Fruit fly (Drosophila melanogaster): Measurements from ENCODE around the gene Mtch.

DNA sequence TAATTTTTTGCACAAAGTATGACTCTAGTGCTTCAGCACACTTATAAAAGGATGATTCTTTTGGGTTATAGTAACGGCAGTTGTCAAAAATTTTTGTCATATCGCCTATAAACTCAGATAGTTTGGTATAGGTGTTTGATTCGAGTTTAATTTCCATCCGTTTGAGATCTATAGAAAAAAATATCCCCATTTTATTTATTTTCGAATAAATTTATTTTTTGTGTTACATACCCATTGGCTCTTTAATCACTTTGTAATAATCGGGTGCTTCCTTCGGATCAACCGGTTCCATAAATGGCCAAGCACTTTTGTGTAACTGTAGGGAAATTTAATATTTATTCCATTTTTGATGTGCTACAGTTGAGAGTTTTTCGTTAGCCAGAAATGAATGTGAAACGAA, 49.9 kb downstream of the Mtch start:
- TF ChIP-seq CG31627 (GFP tag; optimal IDR thresholded peaks at IDR 0.05) (no peak), Gug (GFP tag; IDR thresholded peaks at IDR 0.05) (no peak), CG11762 (GFP tag; optimal IDR thresholded peaks at IDR 0.05; ENCODE audit: insufficient read depth) (no peak), topi (GFP tag; optimal IDR thresholded peaks at IDR 0.05) (no peak)

All from whole organism, prepupa.